Worm (Caenorhabditis elegans) whole organism, young adult: ENCODE results near the gene C25H3.15.
A peak's percentile ranks its signal among the peaks of the same experiment; 100 is the strongest.

Experiments
- B0035.1 ChIP-seq: sonication (generic microtip); optimal IDR thresholded peaks from 2 replicates; lab custom pipeline; 2016; ENCODE audit warnings: missing genetic modification characterization, mild to moderate bottlenecking, missing compliant biosample characterization, missing genotype, missing genetic modification reagents
- Y67H2A.10 ChIP-seq: fragments of 200-800 bp; sonication (Bioruptor generic); conservative IDR thresholded peaks from 2 replicates; pipeline ENCODE4 v1.3.6; 2022; ENCODE audit warnings: missing genetic modification reagents, missing genetic modification characterization, missing compliant biosample characterization
- Y79H2A.3 ChIP-seq: fragments of 200-800 bp; sonication (Bioruptor generic); conservative IDR thresholded peaks from 2 replicates; pipeline ENCODE4 v1.3.6; 2022; ENCODE audit warnings: missing genetic modification reagents, missing genetic modification characterization, missing compliant biosample characterization
- nhr-179 ChIP-seq: sonication (generic microtip); optimal IDR thresholded peaks from 2 replicates; lab custom pipeline; 2016; ENCODE audit warnings: mild to moderate bottlenecking, missing genetic modification characterization, missing compliant biosample characterization

DNA sequence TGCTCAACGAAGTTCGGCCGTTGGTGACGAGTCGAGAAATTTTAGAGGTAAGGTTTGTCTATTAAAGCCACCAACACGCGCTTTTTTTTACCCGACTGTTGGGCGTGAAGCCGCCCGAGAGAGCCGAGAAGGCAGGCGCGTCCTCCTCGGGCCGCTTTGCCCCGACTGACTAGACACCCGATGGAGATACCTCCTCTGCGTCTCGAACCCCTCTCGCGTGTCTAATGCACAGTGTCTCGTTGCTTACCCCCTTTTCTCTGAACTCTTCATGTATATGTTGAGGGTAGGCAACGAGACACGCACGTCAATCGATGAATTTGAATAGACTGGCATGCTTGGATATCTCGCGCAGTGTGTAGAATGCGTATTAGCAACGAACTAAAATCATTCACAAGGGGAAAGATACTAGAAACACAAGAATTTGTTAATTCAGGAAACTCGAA, 3.4 kb upstream of the C25H3.15 start:
- TF ChIP-seq Y67H2A.10 (GFP tag; lab: Robert Waterston, UW) (peak; percentile 85), Y79H2A.3 (GFP tag; lab: Robert Waterston, UW) (peak; percentile 96), nhr-179 (tag; lab: Kevin White, UChicago) (peak; percentile 12), B0035.1 (tag; lab: Kevin White, UChicago) (peak; percentile 91)
